Worm (Caenorhabditis elegans) whole organism, early embryonic: ENCODE measurements around the gene aagr-4.
A peak's percentile ranks its signal among the peaks of the same experiment; 100 is the strongest.

Experiments used
- B0310.2 ChIP-seq: sonication (generic microtip); optimal IDR thresholded peaks from 2 replicates; lab custom pipeline; 2016; ENCODE audit warnings: mild to moderate bottlenecking, missing genetic modification characterization, missing compliant biosample characterization
- F13C5.2 ChIP-seq: sonication (generic microtip); optimal IDR thresholded peaks from 2 replicates; lab custom pipeline; 2017; ENCODE audit warnings: mild to moderate bottlenecking, missing genetic modification characterization, inconsistent platforms, missing compliant biosample characterization
- aly-1 ChIP-seq: sonication (generic microtip); optimal IDR thresholded peaks from 2 replicates; lab custom pipeline; 2016; ENCODE audit warnings: missing genetic modification characterization, missing compliant biosample characterization
- ama-1 ChIP-seq: fragments of 150-350 bp; optimal IDR thresholded peaks from 2 replicates; lab custom pipeline; 2014
- ceh-13 ChIP-seq: fragments of 200-800 bp; sonication (Bioruptor generic); optimal IDR thresholded peaks from 2 replicates; lab custom pipeline; 2018; ENCODE audit warnings: mild to moderate bottlenecking, missing genetic modification characterization, missing compliant biosample characterization
- ceh-36 ChIP-seq: sonication (generic microtip); optimal IDR thresholded peaks from 2 replicates; lab custom pipeline; 2016; ENCODE audit warnings: missing genetic modification characterization, inconsistent platforms, missing compliant biosample characterization
- ets-7 ChIP-seq: sonication (generic microtip); optimal IDR thresholded peaks from 2 replicates; lab custom pipeline; 2016; ENCODE audit warnings: missing genotype, missing genetic modification characterization, missing compliant biosample characterization
- flt-1 ChIP-seq: fragments of 200-800 bp; sonication (Bioruptor generic); IDR thresholded peaks from 2 replicates; pipeline ENCODE4 v1.3.6; 2022; ENCODE audit warnings: missing genetic modification characterization, missing compliant biosample characterization
- hmbx-1 ChIP-seq: sonication (generic microtip); optimal IDR thresholded peaks from 2 replicates; lab custom pipeline; 2016; ENCODE audit warnings: mild to moderate bottlenecking, missing genetic modification characterization, missing compliant biosample characterization
- hmg-4 ChIP-seq: fragments of 200-800 bp; sonication (Bioruptor generic); optimal IDR thresholded peaks from 2 replicates; lab custom pipeline; 2018; ENCODE audit warnings: mild to moderate bottlenecking, missing genetic modification characterization, missing compliant biosample characterization
- hnd-1 ChIP-seq: sonication (generic microtip); optimal IDR thresholded peaks from 2 replicates; lab custom pipeline; 2016; ENCODE audit warnings: missing genetic modification characterization, missing compliant biosample characterization
- pes-1 ChIP-seq: fragments of 200-800 bp; sonication (Bioruptor generic); IDR thresholded peaks from 2 replicates; pipeline ENCODE4 v1.3.6; 2022; ENCODE audit warnings: missing genetic modification reagents, missing genetic modification characterization, missing compliant biosample characterization
- scrt-1 ChIP-seq: fragments of 200-800 bp; sonication (Bioruptor generic); IDR thresholded peaks from 2 replicates; pipeline ENCODE4 v1.3.6; 2022; ENCODE audit warnings: missing genetic modification characterization, missing compliant biosample characterization
- sea-1 ChIP-seq: fragments of 200-800 bp; sonication (Bioruptor generic); conservative IDR thresholded peaks from 2 replicates; pipeline ENCODE4 v1.3.6; 2022; ENCODE audit warnings: missing genetic modification characterization, missing compliant biosample characterization
- tbx-11 ChIP-seq: fragments of 200-800 bp; sonication (Bioruptor generic); IDR thresholded peaks from 2 replicates; pipeline ENCODE4 v1.3.6; 2022; ENCODE audit warnings: missing genetic modification characterization, missing compliant biosample characterization
- tbx-37 ChIP-seq: fragments of 200-800 bp; sonication (Bioruptor generic); conservative IDR thresholded peaks from 2 replicates; pipeline ENCODE4 v1.3.6; 2022; ENCODE audit warnings: missing genetic modification reagents, missing genetic modification characterization, missing compliant biosample characterization
- tra-4 ChIP-seq: sonication (generic microtip); optimal IDR thresholded peaks from 2 replicates; lab custom pipeline; 2017; ENCODE audit warnings: missing genetic modification characterization, missing compliant biosample characterization

The aagr-4 gene

ce11 chrX:433747-434146 is 26.7 kb upstream of the aagr-4 start, which contains the start of gene dve-1:
TSS of gene dve-1 (minus strand) at chrX:433812.
- no peak for TF ChIP-seq flt-1 (GFP tag; lab: Robert Waterston, UW)
- no peak for TF ChIP-seq scrt-1 (GFP tag; lab: Robert Waterston, UW)
- no peak for TF ChIP-seq tbx-11 (GFP tag; lab: Robert Waterston, UW)
- no peak for TF ChIP-seq F13C5.2
- TF ChIP-seq ceh-13, result no peak
- TF ChIP-seq tbx-37 (GFP tag; lab: Robert Waterston, UW), result no peak
- TF ChIP-seq hnd-1 (tag; lab: Kevin White, UChicago), result no peak
- no peak for TF ChIP-seq aly-1 (tag; lab: Kevin White, UChicago)
- no peak for TF ChIP-seq ama-1 (lab: Kevin White, UChicago)
- no peak for TF ChIP-seq ceh-36 (tag; lab: Kevin White, UChicago)
- no peak for TF ChIP-seq hmg-4
- TF ChIP-seq sea-1 (GFP tag; lab: Robert Waterston, UW), result no peak
- TF ChIP-seq B0310.2 (tag; lab: Kevin White, UChicago), result no peak
- TF ChIP-seq hmbx-1 (tag; lab: Kevin White, UChicago), result no peak
- no peak for TF ChIP-seq tra-4 (tag; lab: Kevin White, UChicago)
- TF ChIP-seq pes-1 (GFP tag; lab: Robert Waterston, UW), result no peak
- TF ChIP-seq ets-7 (tag; lab: Kevin White, UChicago), result no peak

- TF ChIP-seq ama-1 (lab: Kevin White, UChicago), result no peak
- TF ChIP-seq tbx-37 (GFP tag; lab: Robert Waterston, UW), result no peak
- TF ChIP-seq tra-4 (tag; lab: Kevin White, UChicago), result no peak
- no peak for TF ChIP-seq tbx-11 (GFP tag; lab: Robert Waterston, UW)
- TF ChIP-seq B0310.2 (tag; lab: Kevin White, UChicago), result no peak
- no peak for TF ChIP-seq flt-1 (GFP tag; lab: Robert Waterston, UW)
- TF ChIP-seq ets-7 (tag; lab: Kevin White, UChicago), result no peak
- TF ChIP-seq ceh-13, result no peak
- no peak for TF ChIP-seq F13C5.2
- no peak for TF ChIP-seq hmbx-1 (tag; lab: Kevin White, UChicago)
- no peak for TF ChIP-seq aly-1 (tag; lab: Kevin White, UChicago)
- no peak for TF ChIP-seq pes-1 (GFP tag; lab: Robert Waterston, UW)
- TF ChIP-seq hmg-4, result no peak
- no peak for TF ChIP-seq scrt-1 (GFP tag; lab: Robert Waterston, UW)
Observed at ce11 chrX:438396-438795, 22.1 kb upstream of the aagr-4 start.

ce11 chrX:439031-439430 is 21.4 kb upstream of the aagr-4 start:
- TF ChIP-seq sea-1 (GFP tag; lab: Robert Waterston, UW), result no peak

- TF ChIP-seq ceh-13 (no peak), sea-1 (GFP tag; lab: Robert Waterston, UW) (no peak), pes-1 (GFP tag; lab: Robert Waterston, UW) (no peak), flt-1 (GFP tag; lab: Robert Waterston, UW) (no peak), tbx-37 (GFP tag; lab: Robert Waterston, UW) (no peak), B0310.2 (tag; lab: Kevin White, UChicago) (no peak), tra-4 (tag; lab: Kevin White, UChicago) (no peak), ama-1 (lab: Kevin White, UChicago) (no peak), ceh-36 (tag; lab: Kevin White, UChicago) (no peak), F13C5.2 (no peak), hmbx-1 (tag; lab: Kevin White, UChicago) (no peak), aly-1 (tag; lab: Kevin White, UChicago) (no peak), hmg-4 (no peak), ets-7 (tag; lab: Kevin White, UChicago) (no peak), hnd-1 (tag; lab: Kevin White, UChicago) (no peak), tbx-11 (GFP tag; lab: Robert Waterston, UW) (no peak), scrt-1 (GFP tag; lab: Robert Waterston, UW) (no peak)
Observed at ce11 chrX:440420-440819, 20.0 kb upstream of the aagr-4 start.

- TF ChIP-seq pes-1 (GFP tag; lab: Robert Waterston, UW), result peak; percentile 21; the same call in 1 of the 2 replicates
Observed at ce11 chrX:443433-443832, 17.0 kb upstream of the aagr-4 start.

ce11 chrX:449820-450219 is 10.6 kb upstream of the aagr-4 start, which contains the start of gene F52D1.2:
TSS of gene F52D1.2 (minus strand) at chrX:450212.
- no peak for TF ChIP-seq hnd-1 (tag; lab: Kevin White, UChicago)
- TF ChIP-seq ama-1 (lab: Kevin White, UChicago), result no peak
- no peak for TF ChIP-seq sea-1 (GFP tag; lab: Robert Waterston, UW)
- no peak for TF ChIP-seq tra-4 (tag; lab: Kevin White, UChicago)
- TF ChIP-seq flt-1 (GFP tag; lab: Robert Waterston, UW), result no peak
- no peak for TF ChIP-seq scrt-1 (GFP tag; lab: Robert Waterston, UW)
- TF ChIP-seq ceh-13, result no peak
- TF ChIP-seq B0310.2 (tag; lab: Kevin White, UChicago), result no peak
- no peak for TF ChIP-seq hmbx-1 (tag; lab: Kevin White, UChicago)
- TF ChIP-seq aly-1 (tag; lab: Kevin White, UChicago), result no peak

- TF ChIP-seq hmg-4, result no peak
- no peak for TF ChIP-seq hmbx-1 (tag; lab: Kevin White, UChicago)
- no peak for TF ChIP-seq ama-1 (lab: Kevin White, UChicago)
- no peak for TF ChIP-seq flt-1 (GFP tag; lab: Robert Waterston, UW)
- TF ChIP-seq ceh-36 (tag; lab: Kevin White, UChicago), result no peak
- TF ChIP-seq pes-1 (GFP tag; lab: Robert Waterston, UW), result no peak
Observed at ce11 chrX:457139-457802, 3.2 kb upstream of the aagr-4 start, which contains the start of gene abu-12. TSS of gene abu-12 (minus strand) at chrX:457610.
